Worm (Caenorhabditis elegans): ENCODE data around the gene C17C3.1.
"Not testable (repeated sequence)": the region's sequence is repeated elsewhere in the genome, so short reads cannot be mapped to it uniquely, and the experiment has no call there.

Gene C17C3.1

DNA sequence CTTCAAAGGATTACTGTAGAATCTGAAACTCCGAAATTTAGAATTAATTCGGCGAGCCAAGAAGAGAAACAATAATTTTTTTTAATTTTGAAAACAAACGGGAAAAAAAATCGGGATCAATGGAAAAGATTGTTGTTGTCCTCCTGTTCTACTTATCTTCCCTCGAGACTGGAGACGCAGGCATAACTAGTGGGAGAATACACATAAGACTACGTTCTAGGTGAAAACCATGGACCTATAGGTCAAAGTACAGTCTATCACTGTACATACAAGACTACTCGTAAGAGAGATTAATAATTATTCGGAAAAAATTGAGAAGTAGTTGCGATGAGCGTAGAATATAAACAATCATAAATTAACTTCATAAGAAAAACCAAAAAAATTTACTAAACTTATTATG is 48.9 kb downstream of the C17C3.1 start, which contains the start of gene dhs-6:
dhs-6 (minus strand) TSS at position 22 of the 400 bp plus-strand sequence.
- TF ChIP-seq tbx-11 (GFP tag; IDR thresholded peaks at IDR 0.05) (no peak), F13C5.2 (tag; optimal IDR thresholded peaks at IDR 0.05) (no peak), pes-1 (GFP tag; IDR thresholded peaks at IDR 0.05) (no peak), ceh-36 (tag; optimal IDR thresholded peaks at IDR 0.05) (no peak), sea-1 (GFP tag; conservative IDR thresholded peaks at IDR 0.05) (no peak), tra-4 (tag; optimal IDR thresholded peaks at IDR 0.05) (no peak), ama-1 (optimal IDR thresholded peaks at IDR 0.05) (no peak), ets-7 (tag; optimal IDR thresholded peaks at IDR 0.05) (no peak), flt-1 (GFP tag; IDR thresholded peaks at IDR 0.05) (no peak), tbx-37 (GFP tag; conservative IDR thresholded peaks at IDR 0.05) (no peak), ceh-13 (GFP tag; optimal IDR thresholded peaks at IDR 0.05) (no peak), aly-1 (tag; optimal IDR thresholded peaks at IDR 0.05) (no peak), scrt-1 (GFP tag; IDR thresholded peaks at IDR 0.05) (no peak), hmg-4 (GFP tag; optimal IDR thresholded peaks at IDR 0.05) (no peak), hnd-1 (tag; optimal IDR thresholded peaks at IDR 0.05) (no peak), B0310.2 (tag; optimal IDR thresholded peaks at IDR 0.05) (no peak), hmbx-1 (tag; optimal IDR thresholded peaks at IDR 0.05) (no peak)

DNA sequence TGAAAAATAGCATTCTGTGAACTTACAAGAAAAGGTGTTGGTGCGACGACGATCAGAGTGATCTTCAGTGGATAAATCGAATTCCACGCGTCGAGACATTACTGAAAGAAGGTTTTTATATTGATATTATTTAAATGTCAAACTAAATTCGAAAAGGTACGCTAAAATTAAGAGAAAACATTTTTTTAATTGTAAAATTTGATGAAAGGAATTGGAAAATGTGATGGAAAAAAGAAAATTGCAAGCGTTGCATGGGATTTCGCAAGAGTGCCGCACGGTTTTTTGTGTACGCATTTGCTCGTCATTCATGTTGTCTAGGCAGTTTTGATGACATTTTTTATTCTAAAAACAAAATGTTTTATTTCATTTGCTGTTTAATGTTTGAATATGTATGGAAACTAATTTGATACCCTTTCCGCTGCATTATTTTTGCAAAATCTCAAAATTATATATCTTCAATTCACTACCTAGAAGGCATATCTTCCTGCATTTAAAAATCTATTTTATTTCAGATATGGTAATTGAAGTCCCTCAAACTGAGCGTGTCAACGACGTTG is 52.1 kb downstream of the C17C3.1 start, which contains the start of the genes eif-3.L and npl-4.2:
eif-3.L (minus strand) TSS at position 101 of the 557 bp plus-strand sequence.
npl-4.2 (plus strand) TSS at position 507 of the 557 bp plus-strand sequence.
- TF ChIP-seq tra-4 (tag; optimal IDR thresholded peaks at IDR 0.05); scrt-1 (GFP tag; IDR thresholded peaks at IDR 0.05); B0310.2 (tag; optimal IDR thresholded peaks at IDR 0.05): not testable (repeated sequence)

All from whole organism, early embryonic.